Worm (Caenorhabditis elegans): ENCODE results near the gene C27H6.9.

The C27H6.9 gene

DNA sequence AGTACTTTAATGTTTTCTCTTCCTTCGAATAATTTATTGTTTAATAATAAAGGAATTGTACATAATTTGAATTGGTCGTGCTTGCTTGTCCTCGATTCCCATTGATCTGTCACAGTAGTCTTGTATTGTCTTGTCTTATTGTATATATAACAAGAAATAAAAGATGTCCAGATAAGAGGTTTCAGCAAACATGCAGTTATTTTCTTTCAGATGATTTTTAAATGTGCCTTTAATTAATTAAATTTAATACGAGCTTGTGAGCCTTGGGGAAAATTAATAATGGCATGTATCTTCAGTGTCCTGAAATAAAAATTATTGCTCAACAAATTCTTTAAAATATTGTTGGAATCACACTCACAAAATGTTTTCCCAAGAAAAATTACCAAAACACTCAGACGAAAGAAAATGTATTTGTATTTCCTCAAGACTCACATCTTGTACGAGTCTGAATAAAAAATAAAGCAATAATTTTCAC lies 40.4 kb downstream of the C27H6.9 start:
- TF ChIP-seq pha-4 (tag; optimal IDR thresholded peaks at IDR 0.05) (no peak), jun-1 (tag; optimal IDR thresholded peaks at IDR 0.05) (no peak), nhr-77 (tag; optimal IDR thresholded peaks at IDR 0.05) (no peak), zag-1 (tag; optimal IDR thresholded peaks at IDR 0.05) (no peak), nhr-25 (tag; optimal IDR thresholded peaks at IDR 0.05) (no peak), ceh-9 (tag; optimal IDR thresholded peaks at IDR 0.05) (no peak), unc-62 (GFP tag; optimal IDR thresholded peaks at IDR 0.05) (no peak), fos-1 (tag; optimal IDR thresholded peaks at IDR 0.05) (no peak), elt-3 (tag; optimal IDR thresholded peaks at IDR 0.05) (no peak), nhr-76 (tag; optimal IDR thresholded peaks at IDR 0.05) (no peak), pqm-1 (tag; optimal IDR thresholded peaks at IDR 0.05) (no peak), ceh-28 (tag; optimal IDR thresholded peaks at IDR 0.05) (no peak), nhr-43 (tag; optimal IDR thresholded peaks at IDR 0.05; ENCODE audit: poor library complexity, severe bottlenecking) (no peak), egl-27 (tag; optimal IDR thresholded peaks at IDR 0.05) (no peak), skn-1 (tag; optimal IDR thresholded peaks at IDR 0.05) (no peak)

DNA sequence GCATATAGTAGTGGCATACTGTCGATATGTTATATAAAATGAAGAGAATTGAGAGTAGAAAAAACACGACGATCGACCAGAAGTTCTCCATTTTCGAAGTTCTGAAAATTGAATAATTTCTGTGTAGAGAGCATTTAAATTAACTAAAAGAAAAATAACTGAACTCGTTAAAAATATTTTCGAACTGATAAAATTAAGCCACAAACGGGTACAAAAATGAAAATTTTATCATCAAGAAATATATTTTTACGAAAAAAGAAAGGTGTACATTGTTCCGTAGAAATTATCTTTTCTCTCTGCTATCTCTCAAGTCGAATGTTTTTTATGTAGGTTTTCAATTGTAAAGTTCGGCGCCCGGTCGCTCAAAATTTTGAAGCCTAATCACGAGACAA lies 48.3 kb downstream of the C27H6.9 start, which contains the start of gene acl-2:
TSS of gene acl-2 (minus strand) at position 101 of the 392 bp plus-strand sequence.
- TF ChIP-seq unc-62 (GFP tag; optimal IDR thresholded peaks at IDR 0.05) = no peak
- TF ChIP-seq aly-2 (tag; optimal IDR thresholded peaks at IDR 0.05) = no peak
- TF ChIP-seq skn-1 (tag; optimal IDR thresholded peaks at IDR 0.05) = no peak
- no peak for TF ChIP-seq tbx-2 (tag; optimal IDR thresholded peaks at IDR 0.05)
- TF ChIP-seq ceh-28 (tag; optimal IDR thresholded peaks at IDR 0.05) = no peak
- TF ChIP-seq sea-2 (GFP tag; optimal IDR thresholded peaks at IDR 0.05) = no peak
- TF ChIP-seq egl-5 (tag; optimal IDR thresholded peaks at IDR 0.05) = no peak
- TF ChIP-seq nhr-77 (tag; optimal IDR thresholded peaks at IDR 0.05) = no peak
- no peak for TF ChIP-seq eor-1 (tag; optimal IDR thresholded peaks at IDR 0.05)
- no peak for TF ChIP-seq snpc-4 (tag; optimal IDR thresholded peaks at IDR 0.05)
- TF ChIP-seq nhr-76 (tag; optimal IDR thresholded peaks at IDR 0.05) = no peak
- TF ChIP-seq fos-1 (tag; optimal IDR thresholded peaks at IDR 0.05) = no peak
- TF ChIP-seq elt-2 (tag; optimal IDR thresholded peaks at IDR 0.05) = no peak
- no peak for TF ChIP-seq egl-27 (tag; optimal IDR thresholded peaks at IDR 0.05)
- TF ChIP-seq ztf-11 (tag; optimal IDR thresholded peaks at IDR 0.05) = no peak
- TF ChIP-seq fkh-2 (tag; optimal IDR thresholded peaks at IDR 0.05) = no peak
- no peak for TF ChIP-seq pha-4 (tag; optimal IDR thresholded peaks at IDR 0.05)

DNA sequence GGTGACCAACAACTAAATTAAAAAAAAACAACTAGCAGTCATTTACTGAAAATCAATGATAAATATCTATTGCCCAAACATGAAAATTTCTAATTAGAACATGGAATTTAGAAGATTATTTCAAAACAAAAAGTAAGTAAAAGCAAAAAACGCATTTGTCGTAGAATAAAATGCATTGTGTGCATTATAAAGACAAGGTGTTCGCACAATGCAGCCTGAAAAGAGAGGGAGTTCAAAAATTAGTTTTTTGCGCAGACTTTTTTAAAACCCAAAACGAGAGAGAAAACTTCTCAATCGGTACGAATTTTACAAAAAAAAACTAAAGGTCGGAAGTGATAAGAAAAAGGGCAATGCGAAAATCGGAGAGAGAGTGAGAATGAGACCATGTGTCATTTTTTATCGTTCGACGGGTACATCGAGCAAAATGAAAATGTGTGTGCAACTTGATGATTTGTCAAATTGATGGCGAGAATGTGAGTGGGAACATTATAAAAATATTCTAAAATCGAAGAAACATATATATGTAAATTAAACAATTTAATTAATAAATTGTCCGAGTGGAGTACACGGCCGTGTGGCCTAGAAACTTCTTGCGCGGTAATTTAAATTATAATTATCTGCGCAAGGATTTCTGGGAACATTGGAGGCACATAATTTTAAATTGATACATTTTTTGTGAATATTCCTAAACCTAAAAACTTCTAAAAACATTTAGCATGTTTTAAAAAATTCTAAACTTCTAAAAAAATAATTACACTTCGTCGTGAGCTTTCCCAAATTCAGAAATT lies 48.9 kb downstream of the C27H6.9 start:
- TF ChIP-seq nhr-23 (tag; optimal IDR thresholded peaks at IDR 0.05) (peak; percentile 19), elt-2 (tag; optimal IDR thresholded peaks at IDR 0.05) (peak; percentile 70), nhr-43 (tag; optimal IDR thresholded peaks at IDR 0.05; ENCODE audit: poor library complexity, severe bottlenecking) (no peak), nhr-25 (tag; optimal IDR thresholded peaks at IDR 0.05) (no peak), skn-1 (tag; optimal IDR thresholded peaks at IDR 0.05) (peak; percentile 23), fos-1 (tag; optimal IDR thresholded peaks at IDR 0.05) (no peak), elt-3 (tag; optimal IDR thresholded peaks at IDR 0.05) (peak in 1 of 3 experiments; percentile 31), pqm-1 (tag; optimal IDR thresholded peaks at IDR 0.05) (peak; percentile 54), nfya-1 (tag; optimal IDR thresholded peaks at IDR 0.05; ENCODE audit: insufficient read depth) (peak; percentile 47), nhr-67 (tag; optimal IDR thresholded peaks at IDR 0.05) (no peak), pha-4 (tag; optimal IDR thresholded peaks at IDR 0.05) (peak; percentile 46), ceh-28 (tag; optimal IDR thresholded peaks at IDR 0.05) (no peak)

Data from whole organism, L3 larva.